Fruit fly (Drosophila melanogaster) whole organism, pupa: ENCODE results near the gene Ppi1.

ENCODE experiments used
- CG10348 ChIP-seq: fragments of 200-800 bp; sonication (Bioruptor generic); IDR thresholded peaks from 2 replicates; pipeline ENCODE4 v1.3.6; 2022; ENCODE audit warnings: missing biosample characterization, missing genetic modification characterization
- CG12605 ChIP-seq: fragments of 200-800 bp; sonication (Bioruptor generic); IDR thresholded peaks from 2 replicates; pipeline ENCODE4 v1.3.6; 2022; ENCODE audit warnings: missing biosample characterization, missing genetic modification characterization
- CG13204 ChIP-seq: fragments of 200-800 bp; sonication (Bioruptor generic); optimal IDR thresholded peaks from 2 replicates; lab custom pipeline; 2018; ENCODE audit warnings: missing biosample characterization, mild to moderate bottlenecking, missing genetic modification characterization, moderate library complexity
- CG14655 ChIP-seq: fragments of 200-800 bp; sonication (Bioruptor generic); optimal IDR thresholded peaks from 3 replicates; lab custom pipeline; 2017; ENCODE audit warnings: mild to moderate bottlenecking, missing biosample characterization, missing genetic modification reagents, missing genetic modification characterization
- CG15710 ChIP-seq: fragments of 200-800 bp; sonication (Bioruptor generic); optimal IDR thresholded peaks from 2 replicates; lab custom pipeline; 2018; ENCODE audit warnings: missing biosample characterization, mild to moderate bottlenecking, missing genetic modification characterization, moderate library complexity
- CG17806 ChIP-seq: fragments of 200-800 bp; sonication (Bioruptor generic); optimal IDR thresholded peaks from 2 replicates; lab custom pipeline; 2018; ENCODE audit warnings: missing biosample characterization, mild to moderate bottlenecking, missing genetic modification characterization, moderate library complexity
- CG32121 ChIP-seq: fragments of 200-800 bp; sonication (Bioruptor generic); IDR thresholded peaks from 2 replicates; pipeline ENCODE4 v1.3.6; 2022; ENCODE audit warnings: missing biosample characterization, missing genetic modification characterization
- CG34367 ChIP-seq: fragments of 200-800 bp; sonication (Bioruptor generic); optimal IDR thresholded peaks from 2 replicates; lab custom pipeline; 2018; ENCODE audit warnings: missing biosample characterization, mild to moderate bottlenecking, missing genetic modification characterization
- CG4496 ChIP-seq: fragments of 200-800 bp; sonication (Bioruptor generic); IDR thresholded peaks from 3 replicates; pipeline ENCODE4 v1.3.6; 2022; ENCODE audit warnings: missing biosample characterization, missing genetic modification characterization
- CG8159 ChIP-seq: fragments of 200-800 bp; sonication (Bioruptor generic); optimal IDR thresholded peaks from 3 replicates; lab custom pipeline; 2018; ENCODE audit warnings: missing biosample characterization, mild to moderate bottlenecking, missing genetic modification characterization, moderate library complexity
- CG8301 ChIP-seq: fragments of 200-800 bp; sonication (Bioruptor generic); optimal IDR thresholded peaks from 2 replicates; lab custom pipeline; 2018; ENCODE audit warnings: missing biosample characterization, mild to moderate bottlenecking, missing genetic modification characterization
- CG9948 ChIP-seq: fragments of 200-800 bp; sonication (Bioruptor generic); optimal IDR thresholded peaks from 2 replicates; lab custom pipeline; 2018; ENCODE audit warnings: missing biosample characterization, mild to moderate bottlenecking, missing genetic modification characterization, moderate library complexity
- D1 ChIP-seq: fragments of 200-800 bp; sonication (Bioruptor generic); optimal IDR thresholded peaks from 2 replicates; lab custom pipeline; 2018; ENCODE audit warnings: missing biosample characterization, mild to moderate bottlenecking, missing genetic modification characterization, moderate library complexity
- EcR ChIP-seq: fragments of 200-800 bp; sonication (Bioruptor generic); optimal IDR thresholded peaks from 3 replicates; lab custom pipeline; 2019; ENCODE audit warnings: missing biosample characterization, missing genetic modification characterization, mild to moderate bottlenecking, moderate library complexity, missing genetic modification reagents
- Ets98B ChIP-seq: fragments of 200-800 bp; sonication (Bioruptor generic); IDR thresholded peaks from 2 replicates; pipeline ENCODE4 v1.3.6; 2022; ENCODE audit warnings: missing biosample characterization, missing genetic modification characterization
- Pif1A ChIP-seq: fragments of 200-800 bp; sonication (Bioruptor generic); optimal IDR thresholded peaks from 3 replicates; lab custom pipeline; 2016; ENCODE audit warnings: missing biosample characterization, missing genetic modification characterization
- Pif1B ChIP-seq: fragments of 200-800 bp; sonication (Bioruptor generic); optimal IDR thresholded peaks from 3 replicates; lab custom pipeline; 2016; ENCODE audit warnings: missing biosample characterization, missing genetic modification characterization
- Snoo ChIP-seq: fragments of 200-800 bp; sonication (Bioruptor generic); optimal IDR thresholded peaks from 3 replicates; lab custom pipeline; 2017; ENCODE audit warnings: missing biosample characterization, mild to moderate bottlenecking, missing genetic modification characterization, inconsistent platforms
- fd96Ca ChIP-seq: fragments of 200-800 bp; sonication (Bioruptor generic); IDR thresholded peaks from 3 replicates; pipeline ENCODE4 v1.3.6; 2022; ENCODE audit warnings: missing biosample characterization, missing genetic modification characterization
- gl ChIP-seq: fragments of 200-800 bp; sonication (Bioruptor generic); optimal IDR thresholded peaks from 2 replicates; lab custom pipeline; 2018; ENCODE audit warnings: missing biosample characterization, mild to moderate bottlenecking, missing genetic modification characterization
- rn ChIP-seq: fragments of 200-800 bp; sonication (Bioruptor generic); IDR thresholded peaks from 2 replicates; pipeline ENCODE4 v1.3.6; 2022; ENCODE audit warnings: missing biosample characterization, missing genetic modification characterization

Ppi1 gene

DNA sequence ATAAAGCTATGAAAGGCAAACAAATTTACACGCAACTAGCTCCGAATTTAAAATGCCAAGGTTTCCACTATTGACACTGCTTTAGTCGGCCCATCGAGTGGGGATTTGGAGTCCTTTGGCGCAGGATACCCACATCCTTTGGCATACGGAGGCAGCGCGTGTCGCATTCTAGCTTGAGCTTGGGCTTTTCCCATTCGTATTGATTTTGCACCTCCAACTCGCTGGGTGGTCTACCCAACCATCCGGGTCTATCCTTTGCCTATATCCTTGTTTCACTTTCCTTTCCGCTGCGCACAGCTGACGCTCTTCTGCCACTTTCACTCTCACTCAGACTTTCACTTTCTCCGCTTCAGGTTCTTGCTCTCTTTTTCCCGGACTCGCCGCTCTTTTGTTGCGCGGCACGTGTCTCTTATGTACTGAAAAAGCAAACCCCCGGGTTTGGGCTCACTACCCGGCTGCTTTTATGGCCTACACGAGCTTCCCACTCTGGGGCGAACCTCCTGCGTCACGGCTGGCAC, 14.6 kb downstream of the Ppi1 start:
- TF ChIP-seq EcR (GFP tag; lab: Kevin White, UChicago) (no peak), rn (no peak)

DNA sequence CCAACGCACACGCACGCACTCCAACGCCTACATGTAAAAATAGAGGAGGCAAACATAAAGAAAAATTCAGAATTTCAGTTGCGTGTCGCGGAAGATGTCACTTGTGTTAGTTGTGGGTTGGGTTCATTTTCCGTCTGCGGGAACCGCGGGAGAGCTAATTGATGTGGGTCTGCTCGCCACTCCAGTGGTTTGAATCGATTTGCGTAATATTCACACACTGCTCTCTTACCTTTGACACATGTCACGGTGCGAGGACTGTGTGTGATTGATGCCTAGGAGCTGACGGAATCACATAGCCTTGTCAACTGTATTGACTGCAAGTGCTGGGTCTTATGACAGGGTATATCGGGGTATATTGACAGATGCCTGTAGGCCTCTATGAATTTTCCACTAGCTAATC, 18.0 kb downstream of the Ppi1 start:
- TF ChIP-seq fd96Ca (GFP tag; lab: Robert Waterston, UW): no peak
- no peak for TF ChIP-seq Pif1A (GFP tag; lab: Kevin White, UChicago)

DNA sequence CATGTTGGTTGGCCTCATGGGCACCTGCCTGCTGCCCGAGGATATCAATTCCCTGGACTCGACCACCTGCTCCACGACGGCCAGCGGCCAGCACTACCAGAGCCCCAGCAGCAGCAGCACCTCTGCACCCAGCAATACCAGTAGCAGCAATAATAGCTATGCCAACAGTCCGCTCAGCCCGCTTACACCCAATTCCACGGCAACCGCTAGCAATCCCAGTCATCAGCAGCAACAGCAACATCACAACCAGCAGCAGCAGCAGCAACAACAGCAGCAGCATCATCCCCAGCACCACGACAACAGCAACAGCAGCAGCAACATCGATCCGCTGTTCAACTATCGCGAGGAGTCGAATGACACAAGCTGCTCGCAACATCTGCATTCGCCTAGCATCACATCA, 19.5 kb downstream of the Ppi1 start:
- no peak for TF ChIP-seq Ets98B (GFP tag; lab: Robert Waterston, UW)
- no peak for TF ChIP-seq CG17806 (tag; lab: Kevin White, UChicago)
- TF ChIP-seq CG15710 (tag; lab: Kevin White, UChicago): no peak
- no peak for TF ChIP-seq CG9948 (tag; lab: Kevin White, UChicago)
- TF ChIP-seq Snoo: no peak
- TF ChIP-seq CG32121: no peak
- no peak for TF ChIP-seq CG8159 (tag; lab: Kevin White, UChicago)
- TF ChIP-seq CG14655 (GFP tag; lab: Kevin White, UChicago): no peak
- TF ChIP-seq CG4496 (GFP tag; lab: Robert Waterston, UW): no peak
- TF ChIP-seq Pif1A (GFP tag; lab: Kevin White, UChicago): no peak
- TF ChIP-seq rn: no peak
- TF ChIP-seq D1 (tag; lab: Kevin White, UChicago): no peak
- no peak for TF ChIP-seq CG10348 (GFP tag; lab: Robert Waterston, UW)
- TF ChIP-seq CG8301 (tag; lab: Kevin White, UChicago): no peak
- TF ChIP-seq CG12605 (GFP tag; lab: Robert Waterston, UW): no peak
- TF ChIP-seq, all 21 proteins: peak for 0

DNA sequence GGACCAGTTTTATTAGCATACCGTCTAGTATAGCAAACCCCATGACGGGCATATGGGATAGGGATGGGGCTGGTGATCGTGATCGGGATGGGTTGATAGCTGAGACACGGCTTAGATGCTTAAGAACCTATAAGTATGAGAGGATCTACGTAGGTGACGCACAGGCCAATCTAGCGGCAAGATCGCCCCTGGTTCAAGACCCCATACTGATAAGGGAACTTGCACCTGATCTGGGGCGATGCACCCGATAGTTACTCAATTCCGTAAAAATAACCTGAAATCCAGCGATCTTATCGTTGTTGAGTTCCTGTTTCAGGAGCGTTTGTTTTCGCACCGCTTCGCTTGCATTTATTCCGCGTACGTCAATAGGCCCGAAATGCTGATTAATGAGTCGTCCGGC, 20.3 kb downstream of the Ppi1 start:
- TF ChIP-seq CG14655 (GFP tag; lab: Kevin White, UChicago): no peak
- TF ChIP-seq Pif1A (GFP tag; lab: Kevin White, UChicago): no peak
- no peak for TF ChIP-seq CG9948 (tag; lab: Kevin White, UChicago)
- TF ChIP-seq Snoo: no peak
- TF ChIP-seq CG17806 (tag; lab: Kevin White, UChicago): no peak
- no peak for TF ChIP-seq fd96Ca (GFP tag; lab: Robert Waterston, UW)
- TF ChIP-seq D1 (tag; lab: Kevin White, UChicago): no peak
- TF ChIP-seq Pif1B (GFP tag; lab: Kevin White, UChicago): no peak
- no peak for TF ChIP-seq CG34367
- TF ChIP-seq CG13204: no peak
- no peak for TF ChIP-seq CG32121
- no peak for TF ChIP-seq CG8301 (tag; lab: Kevin White, UChicago)
- TF ChIP-seq CG10348 (GFP tag; lab: Robert Waterston, UW): no peak
- TF ChIP-seq Ets98B (GFP tag; lab: Robert Waterston, UW): no peak
- no peak for TF ChIP-seq EcR (GFP tag; lab: Kevin White, UChicago)

DNA sequence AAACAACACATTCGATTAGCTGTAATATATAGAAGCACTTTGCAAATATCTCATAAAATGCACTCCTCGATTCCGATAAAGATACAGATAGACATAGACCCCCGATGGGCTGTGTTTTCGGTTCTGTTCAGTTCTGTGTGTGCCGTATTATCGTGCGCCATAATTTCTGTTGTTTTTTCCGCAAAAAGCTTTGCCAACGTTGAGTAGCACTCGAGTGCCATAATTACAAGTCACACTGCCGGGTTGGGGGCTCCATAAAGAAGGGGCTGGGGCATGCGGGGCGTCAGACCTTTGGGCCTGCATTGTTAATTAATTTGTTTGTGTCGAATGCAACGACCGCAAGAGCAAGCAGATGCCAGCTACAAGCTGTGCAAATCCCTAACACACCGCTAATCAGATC, 21.2 kb downstream of the Ppi1 start:
- no peak for TF ChIP-seq CG32121
- no peak for TF ChIP-seq EcR (GFP tag; lab: Kevin White, UChicago)
- no peak for TF ChIP-seq CG10348 (GFP tag; lab: Robert Waterston, UW)
- no peak for TF ChIP-seq Snoo
- no peak for TF ChIP-seq D1 (tag; lab: Kevin White, UChicago)
- TF ChIP-seq Ets98B (GFP tag; lab: Robert Waterston, UW): no peak
- TF ChIP-seq fd96Ca (GFP tag; lab: Robert Waterston, UW): no peak
- TF ChIP-seq CG8159 (tag; lab: Kevin White, UChicago): no peak
- TF ChIP-seq CG14655 (GFP tag; lab: Kevin White, UChicago): no peak
- TF ChIP-seq CG15710 (tag; lab: Kevin White, UChicago): no peak
- no peak for TF ChIP-seq CG8301 (tag; lab: Kevin White, UChicago)
- TF ChIP-seq Pif1B (GFP tag; lab: Kevin White, UChicago): no peak
- TF ChIP-seq CG4496 (GFP tag; lab: Robert Waterston, UW): no peak
- no peak for TF ChIP-seq Pif1A (GFP tag; lab: Kevin White, UChicago)
- TF ChIP-seq CG12605 (GFP tag; lab: Robert Waterston, UW): no peak
- no peak for TF ChIP-seq CG34367
- TF ChIP-seq CG13204: no peak
- TF ChIP-seq gl (tag; lab: Kevin White, UChicago): no peak
- no peak for TF ChIP-seq CG9948 (tag; lab: Kevin White, UChicago)
- TF ChIP-seq, all 21 proteins: peak for 0

DNA sequence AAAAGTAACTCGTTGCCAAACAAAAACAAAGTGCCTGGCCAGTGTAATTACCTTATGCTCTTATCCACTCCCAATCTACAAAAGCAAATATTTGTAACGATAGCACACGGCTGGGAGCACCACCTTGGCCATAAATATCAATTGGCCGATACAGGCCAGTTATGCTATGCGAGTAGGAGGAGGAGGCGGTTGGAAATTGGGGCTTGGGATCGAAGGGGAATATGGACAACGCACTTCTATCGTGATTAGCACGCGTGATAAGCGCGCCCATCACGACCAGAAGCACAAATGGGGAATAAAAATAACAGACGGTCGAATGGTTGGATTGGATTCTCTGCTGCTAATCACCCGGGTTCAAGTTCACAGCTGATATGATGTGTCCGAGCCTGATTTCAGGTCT, 22.4 kb downstream of the Ppi1 start:
- TF ChIP-seq CG17806 (tag; lab: Kevin White, UChicago) (no peak), CG13204 (no peak), CG4496 (GFP tag; lab: Robert Waterston, UW) (no peak), CG14655 (GFP tag; lab: Kevin White, UChicago) (no peak), CG10348 (GFP tag; lab: Robert Waterston, UW) (no peak), D1 (tag; lab: Kevin White, UChicago) (no peak), gl (tag; lab: Kevin White, UChicago) (no peak), fd96Ca (GFP tag; lab: Robert Waterston, UW) (no peak), Pif1A (GFP tag; lab: Kevin White, UChicago) (no peak), CG15710 (tag; lab: Kevin White, UChicago) (no peak), CG34367 (no peak), CG8159 (tag; lab: Kevin White, UChicago) (no peak), EcR (GFP tag; lab: Kevin White, UChicago) (no peak)
